Fruit fly (Drosophila melanogaster) whole organism, wandering third instar larva: ENCODE measurements around the gene CG9300.

Source experiments
- Abd-B ChIP-seq: fragments of >200 bp; optimal IDR thresholded peaks from 2 replicates; lab custom pipeline; 2017; ENCODE audit warnings: missing biosample characterization, missing genetic modification characterization
- Dfd ChIP-seq: fragments of >200 bp; optimal IDR thresholded peaks from 2 replicates; lab custom pipeline; 2017; ENCODE audit warnings: missing biosample characterization, missing genetic modification characterization
- Dif ChIP-seq: fragments of 200-275, 200-300 bp; sonication (Bioruptor generic); optimal IDR thresholded peaks from 2 replicates; lab custom pipeline; 2018; ENCODE audit warnings: missing biosample characterization, missing genetic modification characterization; ENCODE audit not compliant: partially characterized antibody
- GATAd ChIP-seq: sonication (Bioruptor generic); optimal IDR thresholded peaks from 2 replicates; lab custom pipeline; 2016; ENCODE audit warnings: missing biosample characterization, missing genetic modification characterization
- Hr83 ChIP-seq: fragments of 200-300 bp; sonication (Bioruptor generic); optimal IDR thresholded peaks from 2 replicates; lab custom pipeline; 2016; ENCODE audit warnings: missing biosample characterization, mild to moderate bottlenecking, missing genetic modification characterization, moderate library complexity; ENCODE audit not compliant: poor library complexity, severe bottlenecking
- Mio ChIP-seq: sonication (Bioruptor generic); optimal IDR thresholded peaks from 2 replicates; lab custom pipeline; 2016; ENCODE audit warnings: missing biosample characterization, missing genetic modification characterization
- br ChIP-seq: fragments of 200-800 bp; sonication (Bioruptor generic); optimal IDR thresholded peaks from 2 replicates; lab custom pipeline; 2016; ENCODE audit warnings: missing biosample characterization, missing genetic modification characterization
- dl ChIP-seq, 2 experiments: fragments of 175-275, 200-275 bp in 1 of 2; fragments of 200-275 bp in 1 of 2; sonication (Bioruptor generic); optimal IDR thresholded peaks; lab custom pipeline; 2018; ENCODE audit warnings: mild to moderate bottlenecking in 2 of 2, missing biosample characterization in 2 of 2, missing genetic modification characterization in 2 of 2, moderate library complexity in 2 of 2; ENCODE audit not compliant: partially characterized antibody in 2 of 2, insufficient read depth in 1 of 2
- dsf ChIP-seq: sonication (Bioruptor generic); optimal IDR thresholded peaks from 2 replicates; lab custom pipeline; 2016; ENCODE audit warnings: missing biosample characterization, missing genetic modification characterization, borderline replicate concordance
- fru ChIP-seq: fragments of 200-800 bp; sonication (Bioruptor generic); optimal IDR thresholded peaks from 3 replicates; lab custom pipeline; 2016; ENCODE audit warnings: missing biosample characterization, mild to moderate bottlenecking, missing genetic modification characterization
- lola ChIP-seq: fragments of >200 bp; optimal IDR thresholded peaks from 2 replicates; lab custom pipeline; 2017; ENCODE audit warnings: missing biosample characterization, missing genetic modification characterization
- psq ChIP-seq: fragments of 200-800 bp; sonication (Bioruptor generic); optimal IDR thresholded peaks from 3 replicates; lab custom pipeline; 2017; ENCODE audit warnings: missing biosample characterization, mild to moderate bottlenecking, missing genetic modification characterization, moderate library complexity
- rgr ChIP-seq: fragments of 200-800 bp; sonication (Bioruptor generic); optimal IDR thresholded peaks from 3 replicates; lab custom pipeline; 2016; ENCODE audit warnings: missing biosample characterization, mild to moderate bottlenecking, missing genetic modification characterization
- usp ChIP-seq: fragments of >200 bp; optimal IDR thresholded peaks from 2 replicates; lab custom pipeline; 2017; ENCODE audit warnings: missing biosample characterization, missing genetic modification characterization

- TF ChIP-seq Hr83 (GFP tag; lab: Kevin White, UChicago) (peak; percentile 1), lola (GFP tag; lab: Kevin White, UChicago) (no peak), Mio (GFP tag; lab: Kevin White, UChicago) (no peak), dl (GFP tag; optimal IDR thresholded peaks at IDR 0.05; lab: Kevin White, UChicago; ENCODE audit: insufficient read depth in 1 of 2, partially characterized antibody in 2 of 2) (no peak), br (GFP tag; lab: Kevin White, UChicago) (no peak), Dif (GFP tag; lab: Kevin White, UChicago) (peak; percentile 39), Dfd (GFP tag; lab: Kevin White, UChicago) (no peak), psq (GFP tag; lab: Kevin White, UChicago) (peak; percentile 0), fru (GFP tag; lab: Kevin White, UChicago) (peak; percentile 49), GATAd (GFP tag; lab: Kevin White, UChicago) (no peak), Abd-B (GFP tag; lab: Kevin White, UChicago) (no peak), dsf (GFP tag; lab: Kevin White, UChicago) (no peak), rgr (no peak), usp (GFP tag; lab: Kevin White, UChicago) (no peak)
Observed at dm6 chr3L:19557996-19558375, 5.8 kb downstream of the CG9300 start.
